Fruit fly (Drosophila melanogaster): ENCODE measurements around the gene MtnA.
A peak's percentile ranks its signal among the peaks of the same experiment; 100 is the strongest.

The MtnA gene

dm6 chr3R:9771519-9771972 lies 12.6 kb downstream of the MtnA start, which contains the start of gene CG9471 (continued):
- no peak for TF ChIP-seq hbn (GFP tag; IDR thresholded peaks at IDR 0.05; ENCODE audit: partially characterized antibody)
- peak; percentile 77 for TF ChIP-seq tup (GFP tag; optimal IDR thresholded peaks at IDR 0.05)
- peak; percentile 92 for TF ChIP-seq tgo (GFP tag; IDR thresholded peaks at IDR 0.05)
- peak; percentile 70; the same call in 1 of the 2 replicates for TF ChIP-seq CG8765 (GFP tag; IDR thresholded peaks at IDR 0.05)
- peak; percentile 88 for TF ChIP-seq zen (tag; optimal IDR thresholded peaks at IDR 0.05)
- peak; percentile 75 for TF ChIP-seq run (tag; optimal IDR thresholded peaks at IDR 0.05)
- TF ChIP-seq CG18476 (GFP tag; optimal IDR thresholded peaks at IDR 0.05): peak; percentile 89
- peak; percentile 80 for TF ChIP-seq gsb (GFP tag; IDR thresholded peaks at IDR 0.05)
- peak; percentile 81 for TF ChIP-seq gsb-n (tag; optimal IDR thresholded peaks at IDR 0.05)
- peak; percentile 88 for TF ChIP-seq GATAe (GFP tag; conservative IDR thresholded peaks at IDR 0.05)
- TF ChIP-seq tin (GFP tag; optimal IDR thresholded peaks at IDR 0.05): peak; percentile 88
- TF ChIP-seq CG8089 (GFP tag; optimal IDR thresholded peaks at IDR 0.05): peak; percentile 77
- TF ChIP-seq CG10431 (GFP tag; optimal IDR thresholded peaks at IDR 0.05): peak; percentile 62
- peak; percentile 72 for TF ChIP-seq CG6254 (GFP tag; optimal IDR thresholded peaks at IDR 0.05)
- TF ChIP-seq Dfd (GFP tag; optimal IDR thresholded peaks at IDR 0.05): no peak
- peak; percentile 91 for TF ChIP-seq CoRest (tag; optimal IDR thresholded peaks at IDR 0.05)
- TF ChIP-seq CG12219 (GFP tag; optimal IDR thresholded peaks at IDR 0.05): peak; percentile 86
- peak; percentile 83 for TF ChIP-seq Mes4 (GFP tag; optimal IDR thresholded peaks at IDR 0.05)
- peak; percentile 86 for TF ChIP-seq CG10979 (tag; optimal IDR thresholded peaks at IDR 0.05)
- peak; percentile 32; the same call in 1 of the 3 replicates for TF ChIP-seq HLH4C (GFP tag; IDR thresholded peaks at IDR 0.05; ENCODE audit: partially characterized antibody)
- TF ChIP-seq aop (GFP tag; IDR thresholded peaks at IDR 0.05): peak; percentile 80
- peak; percentile 83 for TF ChIP-seq CG12744 (GFP tag; optimal IDR thresholded peaks at IDR 0.05)
- TF ChIP-seq CG4424 (GFP tag; optimal IDR thresholded peaks at IDR 0.05): peak; percentile 91
- peak; percentile 94 for TF ChIP-seq CG18599 (GFP tag; optimal IDR thresholded peaks at IDR 0.05)
- peak; percentile 73 for TF ChIP-seq CG7271 (tag; optimal IDR thresholded peaks at IDR 0.05)
- peak; percentile 93 for TF ChIP-seq CG12659 (GFP tag; optimal IDR thresholded peaks at IDR 0.05)
- peak; percentile 90 for TF ChIP-seq CG13624 (GFP tag; optimal IDR thresholded peaks at IDR 0.05)
- peak; percentile 92 for TF ChIP-seq fd96Cb (tag; optimal IDR thresholded peaks at IDR 0.05)
- peak; percentile 90 for TF ChIP-seq CG16779 (GFP tag; IDR thresholded peaks at IDR 0.05)
- peak; percentile 84 for TF ChIP-seq CHES-1-like (GFP tag; optimal IDR thresholded peaks at IDR 0.05)
- peak; percentile 57 for TF ChIP-seq psq (GFP tag; optimal IDR thresholded peaks at IDR 0.05)
- no peak for TF ChIP-seq Opbp (GFP tag; IDR thresholded peaks at IDR 0.05; ENCODE audit: partially characterized antibody)
- no peak for TF ChIP-seq sna (GFP tag; IDR thresholded peaks at IDR 0.05; ENCODE audit: partially characterized antibody)
- TF ChIP-seq CG34422 (GFP tag; IDR thresholded peaks at IDR 0.05): peak; percentile 93
- TF ChIP-seq CG10209 (GFP tag; optimal IDR thresholded peaks at IDR 0.05): peak; percentile 90
- TF ChIP-seq Rfx (GFP tag; IDR thresholded peaks at IDR 0.05): peak; percentile 93
- TF ChIP-seq seq (GFP tag; IDR thresholded peaks at IDR 0.05): peak; percentile 92
- peak; percentile 64 for TF ChIP-seq MTF-1 (GFP tag; optimal IDR thresholded peaks at IDR 0.05; ENCODE audit: borderline replicate concordance)
- TF ChIP-seq slou (GFP tag; optimal IDR thresholded peaks at IDR 0.05): peak; percentile 91
- peak; percentile 90 for TF ChIP-seq Dek (tag; optimal IDR thresholded peaks at IDR 0.05)
- peak; percentile 76 for TF ChIP-seq kah (GFP tag; optimal IDR thresholded peaks at IDR 0.05)
